Worm (Caenorhabditis elegans) whole organism, L2 larva: ENCODE data around the gene W07B8.4.

Experiments
- Y55F3AM.14 ChIP-seq: fragments of 200-800 bp; sonication (Bioruptor generic); optimal IDR thresholded peaks from 2 replicates; lab custom pipeline; 2018; ENCODE audit warnings: mild to moderate bottlenecking, missing genetic modification characterization, missing compliant biosample characterization
- alr-1 ChIP-seq: fragments of 150-350 bp; optimal IDR thresholded peaks from 2 replicates; lab custom pipeline; 2014; ENCODE audit warnings: missing biosample characterization, missing genetic modification characterization
- ama-1 ChIP-seq: fragments of 150-350 bp; optimal IDR thresholded peaks from 2 replicates; lab custom pipeline; 2018; ENCODE audit warnings: inconsistent platforms
- ceh-82 ChIP-seq: fragments of 150-350 bp; optimal IDR thresholded peaks from 2 replicates; lab custom pipeline; 2014; ENCODE audit warnings: missing biosample characterization, missing genetic modification characterization
- elt-3 ChIP-seq: sonication (generic microtip); optimal IDR thresholded peaks from 2 replicates; lab custom pipeline; 2017; ENCODE audit warnings: missing biosample characterization, missing genetic modification characterization
- fos-1 ChIP-seq: fragments of 150-350 bp; optimal IDR thresholded peaks from 2 replicates; lab custom pipeline; 2014; ENCODE audit warnings: missing biosample characterization, missing genetic modification characterization
- mab-5 ChIP-seq: fragments of 150-350 bp; optimal IDR thresholded peaks from 2 replicates; lab custom pipeline; 2014; ENCODE audit warnings: missing biosample characterization, missing genetic modification characterization
- mdl-1 ChIP-seq, 2 experiments: fragments of 150-350 bp in 1 of 2; sonication (generic microtip) in 1 of 2; optimal IDR thresholded peaks; 2 replicates each; lab custom pipeline; 2017; ENCODE audit warnings: missing biosample characterization in 2 of 2, missing genetic modification characterization in 2 of 2
- nhr-12 ChIP-seq: fragments of 150-350 bp; optimal IDR thresholded peaks from 2 replicates; lab custom pipeline; 2014; ENCODE audit warnings: missing biosample characterization, missing genetic modification characterization
- nhr-25 ChIP-seq: fragments of 150-350 bp; sonication (generic microtip); optimal IDR thresholded peaks from 3 replicates; lab custom pipeline; 2014; ENCODE audit warnings: missing biosample characterization, missing genetic modification characterization
- skn-1 ChIP-seq: sonication (generic microtip); optimal IDR thresholded peaks from 2 replicates; lab custom pipeline; 2017; ENCODE audit warnings: missing biosample characterization, missing genetic modification characterization
- sma-3 ChIP-seq: sonication (generic microtip); optimal IDR thresholded peaks from 2 replicates; lab custom pipeline; 2016; ENCODE audit warnings: missing genetic modification reagents, missing genetic modification characterization, missing compliant biosample characterization
- ztf-1 ChIP-seq: fragments of 200-800 bp; sonication (Bioruptor generic); conservative IDR thresholded peaks from 2 replicates; pipeline ENCODE4 v1.3.6; 2022; ENCODE audit warnings: missing genetic modification characterization, missing compliant biosample characterization
- ztf-11 ChIP-seq: sonication (generic microtip); optimal IDR thresholded peaks from 2 replicates; lab custom pipeline; 2017; ENCODE audit warnings: missing biosample characterization, missing genetic modification characterization

ce11 chrV:1141433-1141832, 9.7 kb upstream of the W07B8.4 start, which contains the start of gene cutl-22:
- TF ChIP-seq ceh-82 (tag; lab: Kevin White, UChicago) (no peak), ztf-11 (tag; lab: Kevin White, UChicago) (no peak), elt-3 (tag; lab: Kevin White, UChicago) (no peak), Y55F3AM.14 (GFP tag; lab: Kevin White, UChicago) (no peak), mab-5 (tag; lab: Kevin White, UChicago) (no peak), ztf-1 (GFP tag; lab: Robert Waterston, UW) (no peak), ama-1 (lab: Kevin White, UChicago) (no peak), alr-1 (no peak), nhr-12 (no peak), mdl-1 (tag; optimal IDR thresholded peaks at IDR 0.05; lab: Kevin White, UChicago) (no peak), sma-3 (GFP tag; lab: Kevin White, UChicago) (no peak), fos-1 (tag; lab: Kevin White, UChicago) (no peak), nhr-25 (tag; lab: Kevin White, UChicago) (no peak), skn-1 (tag; lab: Kevin White, UChicago) (no peak)
